Fruit fly (Drosophila melanogaster): ENCODE measurements around the gene Deaf1.

Deaf1 gene

DNA sequence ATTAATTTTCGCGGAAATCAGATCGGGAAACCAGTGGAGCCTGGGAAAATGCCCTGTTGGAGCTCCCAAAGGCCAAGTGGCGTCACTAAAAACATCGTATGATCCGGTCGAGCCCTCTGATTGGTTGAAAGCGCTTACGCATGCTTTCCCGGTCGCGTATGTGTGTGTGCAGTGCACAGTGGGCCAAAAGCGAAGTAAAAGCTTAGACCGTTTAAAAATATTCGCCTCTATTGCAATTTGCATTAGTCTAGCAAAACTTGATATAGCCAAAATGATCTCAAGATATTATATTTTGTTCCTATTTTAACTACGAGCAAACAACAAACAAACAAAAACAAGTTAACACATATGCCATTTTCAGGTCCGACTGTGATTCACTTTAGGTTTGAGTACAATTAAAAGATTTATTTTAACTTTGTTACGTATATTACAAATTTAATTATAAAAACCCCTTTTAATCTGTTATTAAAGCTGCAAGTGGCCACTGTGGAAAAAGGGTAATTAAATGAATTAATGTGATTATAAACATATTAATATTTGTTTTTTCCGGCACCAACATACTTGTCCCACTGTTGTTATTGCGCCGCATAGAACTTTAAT is 23.7 kb upstream of the Deaf1 start (continued):
- TF ChIP-seq foxo (GFP tag; optimal IDR thresholded peaks at IDR 0.05) (peak; percentile 21 to 91), Hr83 (GFP tag; optimal IDR thresholded peaks at IDR 0.05; ENCODE audit: poor library complexity, severe bottlenecking) (peak; percentile 84), Dif (GFP tag; optimal IDR thresholded peaks at IDR 0.05; ENCODE audit: partially characterized antibody) (peak; percentile 15), lola (GFP tag; optimal IDR thresholded peaks at IDR 0.05) (no peak), tai (GFP tag; optimal IDR thresholded peaks at IDR 0.05) (no peak), sage (GFP tag; optimal IDR thresholded peaks at IDR 0.05) (peak; percentile 66), Sp1 (GFP tag; optimal IDR thresholded peaks at IDR 0.05) (peak; percentile 89), Jra (GFP tag; optimal IDR thresholded peaks at IDR 0.05) (peak; percentile 72), rgr (GFP tag; optimal IDR thresholded peaks at IDR 0.05) (peak; percentile 82)

DNA sequence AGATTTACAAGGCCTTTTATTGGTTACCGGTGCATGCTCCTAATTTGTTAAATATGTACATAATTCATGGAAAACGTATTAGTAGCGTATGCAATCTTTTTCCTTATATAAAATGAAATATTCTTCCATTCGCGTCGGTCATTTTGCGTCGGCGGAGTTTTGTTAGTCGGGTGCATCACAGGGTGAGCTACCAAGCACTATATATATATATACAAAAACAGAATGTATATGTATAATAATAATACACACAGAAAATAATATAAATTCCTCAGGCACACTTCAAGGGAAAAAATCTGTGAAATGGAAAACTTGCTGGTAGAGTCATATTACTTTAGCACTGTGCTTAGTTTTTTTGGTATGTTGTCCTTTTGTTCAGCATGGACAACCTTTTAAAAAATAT is 19.0 kb upstream of the Deaf1 start, which contains the start of gene Ir76a:
Gene Ir76a, plus strand, starts transcription at position 301 of the 400 bp plus-strand sequence.
- TF ChIP-seq Mio (GFP tag; optimal IDR thresholded peaks at IDR 0.05): no peak
- TF ChIP-seq Dif (GFP tag; optimal IDR thresholded peaks at IDR 0.05; ENCODE audit: partially characterized antibody): no peak
- TF ChIP-seq lola (GFP tag; optimal IDR thresholded peaks at IDR 0.05): no peak
- no peak for TF ChIP-seq pan (optimal IDR thresholded peaks at IDR 0.05)
- TF ChIP-seq Rel (GFP tag; optimal IDR thresholded peaks at IDR 0.05): no peak
- no peak for TF ChIP-seq Rel (tag; optimal IDR thresholded peaks at IDR 0.05)
- no peak for TF ChIP-seq psq (GFP tag; optimal IDR thresholded peaks at IDR 0.05)
- TF ChIP-seq Myc (optimal IDR thresholded peaks at IDR 0.05): no peak
- no peak for TF ChIP-seq CG9705 (GFP tag; optimal IDR thresholded peaks at IDR 0.05)
- TF ChIP-seq Jra (GFP tag; optimal IDR thresholded peaks at IDR 0.05): no peak
- TF ChIP-seq CrebA (GFP tag; optimal IDR thresholded peaks at IDR 0.05; ENCODE audit: borderline replicate concordance): no peak
- TF ChIP-seq usp (GFP tag; optimal IDR thresholded peaks at IDR 0.05): no peak
- no peak for TF ChIP-seq Hr78 (GFP tag; optimal IDR thresholded peaks at IDR 0.05)
- TF ChIP-seq woc (GFP tag; optimal IDR thresholded peaks at IDR 0.05): no peak
- TF ChIP-seq sv (GFP tag; optimal IDR thresholded peaks at IDR 0.05): no peak
- no peak for TF ChIP-seq Sp1 (GFP tag; optimal IDR thresholded peaks at IDR 0.05)
- no peak for TF ChIP-seq OdsH (GFP tag; optimal IDR thresholded peaks at IDR 0.05)
- no peak for TF ChIP-seq dl (GFP tag; optimal IDR thresholded peaks at IDR 0.05; ENCODE audit: insufficient read depth in 1 of 2, partially characterized antibody in 2 of 2)
- TF ChIP-seq rgr (GFP tag; optimal IDR thresholded peaks at IDR 0.05): no peak
- no peak for TF ChIP-seq tai (GFP tag; optimal IDR thresholded peaks at IDR 0.05)
- TF ChIP-seq N (GFP tag; optimal IDR thresholded peaks at IDR 0.05): no peak

DNA sequence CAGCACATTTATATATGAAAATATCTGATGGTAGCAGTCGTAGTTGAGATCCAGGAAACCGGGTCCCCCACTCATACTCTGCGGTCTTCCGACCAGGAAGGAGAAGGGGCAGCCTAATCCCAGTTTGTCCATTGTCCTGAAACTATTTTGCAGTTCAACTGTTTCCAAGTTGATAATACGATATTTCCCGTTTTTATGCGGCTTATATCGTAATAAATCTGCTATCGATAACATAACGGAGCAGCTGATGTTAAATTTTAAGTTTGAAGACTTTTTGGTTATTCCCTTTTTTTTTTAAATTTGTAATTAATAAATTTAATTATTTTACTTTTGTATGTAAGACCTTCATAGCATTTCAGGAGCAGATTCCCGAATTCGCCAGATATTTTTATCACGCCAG is 16.9 kb upstream of the Deaf1 start, which contains the start of gene CG14102:
Gene CG14102, minus strand, starts transcription at position 187 of the 400 bp plus-strand sequence.
- no peak for TF ChIP-seq CG9705 (GFP tag; optimal IDR thresholded peaks at IDR 0.05)
- TF ChIP-seq foxo (GFP tag; optimal IDR thresholded peaks at IDR 0.05): no peak
- no peak for TF ChIP-seq brk (GFP tag; optimal IDR thresholded peaks at IDR 0.05)
- TF ChIP-seq lola (GFP tag; optimal IDR thresholded peaks at IDR 0.05): no peak
- TF ChIP-seq fru (GFP tag; optimal IDR thresholded peaks at IDR 0.05): no peak
- TF ChIP-seq GATAd (GFP tag; optimal IDR thresholded peaks at IDR 0.05): no peak
- no peak for TF ChIP-seq woc (GFP tag; optimal IDR thresholded peaks at IDR 0.05)
- no peak for TF ChIP-seq pan (optimal IDR thresholded peaks at IDR 0.05)
- no peak for TF ChIP-seq psq (GFP tag; optimal IDR thresholded peaks at IDR 0.05)
- no peak for TF ChIP-seq Myc (optimal IDR thresholded peaks at IDR 0.05)
- no peak for TF ChIP-seq Vsx2 (GFP tag; optimal IDR thresholded peaks at IDR 0.05; ENCODE audit: partially characterized antibody)
- TF ChIP-seq Hr83 (GFP tag; optimal IDR thresholded peaks at IDR 0.05; ENCODE audit: poor library complexity, severe bottlenecking): no peak
- no peak for TF ChIP-seq HLH106 (tag; optimal IDR thresholded peaks at IDR 0.05)
- TF ChIP-seq Sp1 (GFP tag; optimal IDR thresholded peaks at IDR 0.05): no peak

DNA sequence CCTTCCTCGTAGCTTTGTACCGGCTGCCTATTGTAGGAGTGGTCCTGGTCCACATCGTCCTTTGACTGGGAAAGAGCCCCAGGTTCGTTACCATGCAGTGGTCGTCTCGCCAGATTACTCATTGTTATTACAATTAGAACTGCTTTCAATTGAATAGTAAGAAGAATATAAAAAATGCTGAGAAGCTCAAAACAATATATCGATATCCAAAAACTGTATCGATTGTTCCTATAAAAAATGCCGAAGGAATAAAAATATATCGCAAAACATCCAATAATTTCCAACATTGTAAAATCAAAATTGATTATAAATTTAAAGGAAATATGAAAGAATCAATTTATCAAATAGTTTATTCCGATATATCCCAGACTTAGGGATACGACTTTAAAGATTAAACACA is 13.1 kb upstream of the Deaf1 start, which contains the start of the genes TORIP and Ccdc58:
Gene TORIP, minus strand, starts transcription at position 173 of the 400 bp plus-strand sequence.
Gene Ccdc58, plus strand, starts transcription at position 274 of the 400 bp plus-strand sequence.
- no peak for TF ChIP-seq Rel (GFP tag; optimal IDR thresholded peaks at IDR 0.05)
- peak; percentile 39 for TF ChIP-seq Rel (tag; optimal IDR thresholded peaks at IDR 0.05)
- TF ChIP-seq foxo (GFP tag; optimal IDR thresholded peaks at IDR 0.05): no peak

DNA sequence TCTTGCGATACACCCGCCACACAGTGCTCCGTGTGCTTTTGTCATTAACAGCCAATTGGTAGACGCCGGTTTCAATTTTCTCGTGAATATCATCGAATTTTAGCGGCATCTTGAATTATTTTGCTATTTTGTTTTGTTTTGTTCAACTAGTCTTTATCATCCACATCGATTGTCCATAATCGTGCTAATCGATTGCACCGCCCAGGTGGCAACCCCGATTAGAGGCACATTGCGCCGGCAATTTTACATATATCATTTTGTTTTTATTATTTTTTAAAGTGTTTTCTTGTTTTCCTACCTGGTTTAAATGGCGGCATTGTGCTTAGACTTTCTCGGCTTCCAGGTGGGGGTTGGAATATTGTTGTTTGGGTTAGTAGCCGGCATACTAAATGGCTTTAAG is 12.1 kb upstream of the Deaf1 start, which contains the start of gene CG34116:
Gene CG34116, minus strand, starts transcription at position 142 of the 400 bp plus-strand sequence.
- TF ChIP-seq HLH106 (tag; optimal IDR thresholded peaks at IDR 0.05) (no peak), lola (GFP tag; optimal IDR thresholded peaks at IDR 0.05) (no peak), Hr78 (GFP tag; optimal IDR thresholded peaks at IDR 0.05) (no peak), CG32264 (GFP tag; optimal IDR thresholded peaks at IDR 0.05) (no peak), GATAd (GFP tag; optimal IDR thresholded peaks at IDR 0.05) (no peak), Dfd (GFP tag; optimal IDR thresholded peaks at IDR 0.05) (no peak), dmrt93B (GFP tag; optimal IDR thresholded peaks at IDR 0.05) (no peak), Hnf4 (GFP tag; optimal IDR thresholded peaks at IDR 0.05) (no peak), CG9705 (GFP tag; optimal IDR thresholded peaks at IDR 0.05) (no peak), brk (GFP tag; optimal IDR thresholded peaks at IDR 0.05) (no peak), Sp1 (GFP tag; optimal IDR thresholded peaks at IDR 0.05) (no peak), fru (GFP tag; optimal IDR thresholded peaks at IDR 0.05) (no peak), Hr83 (GFP tag; optimal IDR thresholded peaks at IDR 0.05; ENCODE audit: poor library complexity, severe bottlenecking) (no peak), CrebA (GFP tag; optimal IDR thresholded peaks at IDR 0.05; ENCODE audit: borderline replicate concordance) (no peak), N (GFP tag; optimal IDR thresholded peaks at IDR 0.05) (no peak), sv (GFP tag; optimal IDR thresholded peaks at IDR 0.05) (no peak), Mio (GFP tag; optimal IDR thresholded peaks at IDR 0.05) (no peak), ey (GFP tag; optimal IDR thresholded peaks at IDR 0.05) (no peak), foxo (GFP tag; optimal IDR thresholded peaks at IDR 0.05) (no peak)
